Fruit fly (Drosophila melanogaster) whole organism, adult: Measurements from ENCODE around the gene Cdc5.

Experiments used
- CG11617 ChIP-seq: fragments of 200-800 bp; sonication (Bioruptor generic); optimal IDR thresholded peaks from 2 replicates; lab custom pipeline; 2017; ENCODE audit warnings: mild to moderate bottlenecking, missing biosample characterization, missing genetic modification reagents, missing genetic modification characterization
- CG12768 ChIP-seq: fragments of 200-800 bp; sonication (Bioruptor generic); optimal IDR thresholded peaks from 2 replicates; lab custom pipeline; 2017; ENCODE audit warnings: missing biosample characterization, missing genetic modification characterization, mild to moderate bottlenecking, moderate library complexity, missing genetic modification reagents
- CG14711 ChIP-seq: fragments of 200-800 bp; sonication (Bioruptor generic); optimal IDR thresholded peaks from 2 replicates; lab custom pipeline; 2018; ENCODE audit warnings: missing biosample characterization, mild to moderate bottlenecking, missing genetic modification characterization, moderate library complexity
- CG1620 ChIP-seq: fragments of 200-800 bp; sonication (Bioruptor generic); optimal IDR thresholded peaks from 2 replicates; lab custom pipeline; 2016; ENCODE audit warnings: missing biosample characterization, missing genetic modification characterization
- CG33017 ChIP-seq: fragments of 200-800 bp; sonication (Bioruptor generic); optimal IDR thresholded peaks from 2 replicates; lab custom pipeline; 2018; ENCODE audit warnings: missing biosample characterization, mild to moderate bottlenecking, missing genetic modification characterization, moderate library complexity
- CG7045 ChIP-seq: fragments of 200-800 bp; sonication (Bioruptor generic); optimal IDR thresholded peaks from 2 replicates; lab custom pipeline; 2017; ENCODE audit warnings: missing biosample characterization, mild to moderate bottlenecking, missing genetic modification characterization
- CG7101 ChIP-seq: fragments of 200-800 bp; sonication (Bioruptor generic); optimal IDR thresholded peaks from 2 replicates; lab custom pipeline; 2018; ENCODE audit warnings: missing biosample characterization, mild to moderate bottlenecking, missing genetic modification characterization, moderate library complexity
- Crg-1 ChIP-seq: fragments of 200-800 bp; sonication (Bioruptor generic); optimal IDR thresholded peaks from 2 replicates; lab custom pipeline; 2016; ENCODE audit warnings: missing biosample characterization, missing genetic modification characterization
- Hr96 ChIP-seq: fragments of 200-800 bp; sonication (Bioruptor generic); optimal IDR thresholded peaks from 2 replicates; lab custom pipeline; 2016; ENCODE audit warnings: missing biosample characterization, missing genetic modification characterization
- cic ChIP-seq: fragments of 200-800 bp; sonication (Bioruptor generic); optimal IDR thresholded peaks from 2 replicates; lab custom pipeline; 2017; ENCODE audit warnings: missing biosample characterization, mild to moderate bottlenecking, missing genetic modification characterization, moderate library complexity
- kay ChIP-seq: fragments of 200-800 bp; sonication (Bioruptor generic); peaks from one replicate; lab custom pipeline; 2016; ENCODE audit warnings: missing biosample characterization, missing genetic modification characterization, borderline replicate concordance
- pad ChIP-seq: fragments of 200-800 bp; sonication (Bioruptor generic); optimal IDR thresholded peaks from 3 replicates; lab custom pipeline; 2017; ENCODE audit warnings: missing biosample characterization, missing genetic modification characterization, mild to moderate bottlenecking, moderate library complexity, missing genetic modification reagents
- tj ChIP-seq: fragments of 200-800 bp; sonication (Bioruptor generic); optimal IDR thresholded peaks from 3 replicates; lab custom pipeline; 2017; ENCODE audit warnings: missing biosample characterization, mild to moderate bottlenecking, missing genetic modification characterization, moderate library complexity
- toe ChIP-seq: fragments of 200-800 bp; sonication (Bioruptor generic); optimal IDR thresholded peaks from 2 replicates; lab custom pipeline; 2016; ENCODE audit warnings: missing biosample characterization, missing genetic modification characterization

- TF ChIP-seq CG7101 (tag; lab: Kevin White, UChicago) (peak; percentile 9), CG12768 (GFP tag; lab: Kevin White, UChicago) (no peak), CG1620 (peak; percentile 17), CG11617 (no peak), tj (GFP tag; lab: Kevin White, UChicago) (no peak), CG33017 (tag; lab: Kevin White, UChicago) (no peak), pad (GFP tag; lab: Kevin White, UChicago) (peak; percentile 13), CG7045 (no peak), Crg-1 (no peak), toe (no peak), CG14711 (peak; percentile 12), cic (no peak), kay (GFP tag; lab: Kevin White, UChicago) (no peak), Hr96 (GFP tag; lab: Kevin White, UChicago) (no peak)
These were observed 36.7 kb downstream of the Cdc5 start, which contains the start of gene CG32344 for dm6 chr3L:324486-324885.
